Fruit fly (Drosophila melanogaster) S2 (cell line): ENCODE measurements around the gene CG14115.

Experiments used
- CG8478 ChIP-seq: fragments of >200 bp; optimal IDR thresholded peaks from 2 replicates; lab custom pipeline; 2018
- CTCF ChIP-seq, 2 experiments: fragments of >200 bp; optimal IDR thresholded peaks; 2 replicates each; lab custom pipeline; 2018

CG14115 gene

DNA sequence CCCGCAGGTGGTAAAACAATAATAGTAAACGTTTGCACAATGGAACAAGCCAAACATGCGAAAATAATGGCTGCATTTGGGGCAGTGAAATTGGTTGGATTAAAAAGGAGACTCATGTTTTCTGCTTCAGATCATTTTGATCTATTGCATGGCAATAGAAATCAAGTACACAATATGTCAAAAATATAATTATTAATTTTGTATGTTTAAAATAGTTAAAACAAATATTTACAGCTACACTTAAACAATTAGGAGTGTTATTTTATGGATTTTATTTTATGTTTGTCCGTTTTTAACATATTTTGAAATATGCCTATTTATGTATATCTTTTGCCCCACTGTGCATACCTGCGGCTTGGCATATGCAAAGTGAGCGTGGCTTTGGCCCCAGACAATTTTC lies 5.0 kb upstream of the CG14115 start:
- TF ChIP-seq CTCF (optimal IDR thresholded peaks at IDR 0.05; lab: Kevin White, UChicago) (no peak), CG8478 (lab: Kevin White, UChicago) (no peak)

DNA sequence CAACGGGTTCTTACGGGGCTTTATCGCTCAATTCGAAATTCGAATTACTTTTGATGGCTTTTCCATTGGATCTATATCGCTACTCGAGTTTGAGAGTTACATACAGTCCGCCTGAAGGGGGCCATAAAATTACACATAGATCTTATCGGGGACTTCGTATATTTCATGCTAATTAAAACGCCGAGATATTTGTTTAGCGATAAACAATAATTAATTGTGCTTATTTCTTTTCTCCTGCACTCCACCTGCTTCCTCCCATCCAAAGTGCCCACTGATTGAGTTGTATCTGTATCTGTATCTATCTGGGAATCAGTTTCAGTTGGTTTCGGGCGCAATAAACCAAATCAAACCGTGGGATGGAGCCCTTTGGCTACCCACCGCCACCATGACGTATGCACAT lies 4.4 kb upstream of the CG14115 start:
- TF ChIP-seq CG8478 (lab: Kevin White, UChicago) (no peak), CTCF (optimal IDR thresholded peaks at IDR 0.05; lab: Kevin White, UChicago) (no peak)

DNA sequence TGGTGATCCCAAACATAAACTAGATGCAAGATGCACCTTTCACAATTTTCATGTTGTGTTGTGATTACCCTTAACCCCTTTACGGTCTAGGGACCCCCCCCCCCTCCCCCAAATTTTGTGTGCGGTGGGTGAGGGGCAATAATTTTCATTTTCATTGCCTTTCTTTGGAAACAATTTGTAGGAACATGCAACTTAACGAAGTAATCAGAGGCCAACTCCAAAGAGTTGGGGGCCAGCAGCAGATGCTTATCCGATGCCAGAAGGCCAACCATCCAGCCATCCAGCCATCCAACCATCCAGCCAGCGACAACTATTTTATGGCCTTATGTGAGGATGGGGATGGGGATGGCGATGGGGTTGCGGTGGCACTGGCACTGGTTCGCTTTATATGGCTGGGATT lies 3.7 kb upstream of the CG14115 start:
- no peak for TF ChIP-seq CTCF (optimal IDR thresholded peaks at IDR 0.05; lab: Kevin White, UChicago)
- TF ChIP-seq CG8478 (lab: Kevin White, UChicago), result no peak

dm6 chr3L:13064346-13064745 lies 3.1 kb upstream of the CG14115 start:
- TF ChIP-seq CTCF (optimal IDR thresholded peaks at IDR 0.05; lab: Kevin White, UChicago) (no peak), CG8478 (lab: Kevin White, UChicago) (no peak)

DNA sequence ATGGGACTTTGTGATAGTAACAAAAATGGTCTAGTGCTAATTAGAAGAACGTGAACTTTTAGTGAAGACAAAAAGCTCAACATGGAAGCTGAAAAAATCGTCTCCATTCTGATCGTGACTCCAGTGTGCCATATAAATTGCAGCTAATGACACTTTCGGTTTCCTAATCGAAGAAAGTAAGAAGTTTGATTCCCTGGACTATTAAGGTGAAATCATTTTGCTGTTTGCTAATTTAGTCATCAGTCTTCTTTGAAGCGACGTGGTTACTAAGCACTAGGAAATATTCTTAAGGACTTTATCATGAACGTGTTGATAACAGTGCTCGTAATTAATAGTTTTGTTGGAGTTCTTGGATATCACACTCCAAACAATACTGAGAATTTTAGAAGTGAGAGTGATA lies 1.5 kb upstream of the CG14115 start, which contains the start of gene CG34429:
Gene CG34429 (plus strand): TSS at position 301 of the 400 bp plus-strand sequence.
- TF ChIP-seq CTCF (optimal IDR thresholded peaks at IDR 0.05; lab: Kevin White, UChicago), result no peak

- TF ChIP-seq CTCF (optimal IDR thresholded peaks at IDR 0.05; lab: Kevin White, UChicago) (no peak), CG8478 (lab: Kevin White, UChicago) (no peak)
Observed at dm6 chr3L:13058429-13058828, 2.8 kb downstream of the CG14115 start.

- TF ChIP-seq CTCF (optimal IDR thresholded peaks at IDR 0.05; lab: Kevin White, UChicago) (no peak), CG8478 (lab: Kevin White, UChicago) (no peak)
Observed at dm6 chr3L:13050675-13051202, 10.5 kb downstream of the CG14115 start.

dm6 chr3L:13049671-13050070 lies 11.6 kb downstream of the CG14115 start:
- TF ChIP-seq CG8478 (lab: Kevin White, UChicago) (no peak), CTCF (optimal IDR thresholded peaks at IDR 0.05; lab: Kevin White, UChicago) (no peak)

dm6 chr3L:13046758-13047157 lies 14.5 kb downstream of the CG14115 start, which contains the start of gene CG11279:
Gene CG11279, plus strand, starts transcription at chr3L:13046977.
- TF ChIP-seq CG8478 (lab: Kevin White, UChicago) (no peak), CTCF (optimal IDR thresholded peaks at IDR 0.05; lab: Kevin White, UChicago) (no peak)

DNA sequence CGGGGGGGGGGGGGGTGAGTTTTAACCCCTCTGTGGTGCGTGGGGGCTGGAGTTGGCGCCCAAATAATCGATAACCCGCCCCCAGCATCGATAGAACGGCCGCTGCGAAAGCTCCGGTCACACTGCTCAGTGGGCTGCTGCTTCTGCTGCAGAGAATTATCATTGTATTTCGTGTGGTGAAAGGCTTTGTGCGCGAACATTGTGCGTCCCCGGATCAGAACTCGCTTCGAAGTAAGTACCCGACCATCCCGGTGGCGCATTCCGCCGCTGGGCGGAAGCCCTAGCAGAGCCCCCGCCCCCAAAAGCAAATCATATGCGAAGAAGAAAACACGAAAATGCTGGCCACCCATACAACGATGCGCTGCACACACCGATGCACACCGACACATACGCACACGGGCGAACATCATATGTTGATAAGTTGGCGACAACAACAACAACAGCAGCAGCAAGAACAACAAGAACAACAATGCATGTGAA lies 16.8 kb downstream of the CG14115 start, which contains the start of gene Syx13:
Gene Syx13 (plus strand): TSS at position 100 of the 480 bp plus-strand sequence.
- no peak for TF ChIP-seq CG8478 (lab: Kevin White, UChicago)
- TF ChIP-seq CTCF (optimal IDR thresholded peaks at IDR 0.05; lab: Kevin White, UChicago), result no peak

DNA sequence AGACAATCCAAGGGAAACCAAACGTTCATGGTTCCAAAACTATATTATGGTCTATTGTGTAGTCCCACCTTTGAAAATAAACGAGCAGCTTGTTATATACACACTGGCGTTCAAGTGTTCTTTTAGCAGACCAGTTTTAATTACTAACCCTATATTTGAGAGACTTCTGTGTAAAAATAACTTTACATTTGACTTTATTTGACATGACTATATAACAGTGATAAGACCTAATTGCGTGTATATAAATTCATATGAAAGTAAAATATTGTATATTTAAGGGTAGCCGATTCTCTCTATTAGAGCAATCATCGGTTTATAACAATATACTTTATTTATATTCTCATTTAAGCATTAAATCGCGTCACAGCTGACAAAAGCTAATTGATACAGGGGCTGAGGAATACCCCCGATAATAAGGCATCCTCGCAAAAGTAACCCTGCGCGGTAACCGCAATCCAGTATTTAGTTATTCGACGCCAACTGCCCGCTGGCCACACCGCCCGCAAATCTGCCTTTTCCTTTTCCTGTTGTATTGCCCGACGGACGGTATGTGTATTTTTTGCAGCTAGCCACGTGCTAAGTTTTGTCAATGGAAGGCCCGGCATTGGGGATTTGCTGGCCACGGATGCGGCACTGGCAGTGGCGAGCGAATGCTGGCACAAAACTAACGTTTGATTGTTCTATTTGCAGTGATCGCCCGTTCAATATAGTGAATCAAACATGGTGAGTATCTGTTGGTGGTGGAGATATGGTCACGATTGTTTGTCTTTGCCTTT lies 19.7 kb downstream of the CG14115 start, which contains the start of gene RpS4:
Gene RpS4 (plus strand): TSS at position 465 of the 776 bp plus-strand sequence.
- TF ChIP-seq CG8478 (lab: Kevin White, UChicago) (no peak), CTCF (optimal IDR thresholded peaks at IDR 0.05; lab: Kevin White, UChicago) (peak in 1 of 2 experiments; percentile 41)

DNA sequence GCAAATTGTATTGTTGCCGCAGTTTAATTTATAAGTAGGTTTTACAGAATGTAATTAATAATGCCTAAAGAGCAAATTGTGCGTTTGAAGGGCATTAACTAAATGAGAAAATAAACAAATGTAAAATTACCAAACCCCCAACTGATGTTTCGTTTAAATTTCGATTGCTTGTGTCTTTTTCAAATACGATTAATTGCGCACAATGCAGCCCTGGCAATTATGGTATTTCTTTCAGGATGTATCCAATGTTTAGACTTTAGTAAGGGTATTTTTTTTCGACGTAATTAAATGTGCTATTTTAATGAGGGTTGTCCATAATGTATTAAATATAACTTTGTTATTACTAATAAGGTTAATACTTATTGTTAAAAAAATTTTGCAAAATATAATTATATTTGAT lies 20.4 kb downstream of the CG14115 start:
- TF ChIP-seq CTCF (optimal IDR thresholded peaks at IDR 0.05; lab: Kevin White, UChicago) (no peak), CG8478 (lab: Kevin White, UChicago) (no peak)

- peak; percentile 21 to 55 for TF ChIP-seq CTCF (optimal IDR thresholded peaks at IDR 0.05; lab: Kevin White, UChicago)
- TF ChIP-seq CG8478 (lab: Kevin White, UChicago), result no peak
Observed at dm6 chr3L:13036706-13037457, 24.3 kb downstream of the CG14115 start, which contains the start of gene Srrm1. Gene Srrm1, plus strand, starts transcription at chr3L:13036821.

dm6 chr3L:13033361-13033760 lies 27.9 kb downstream of the CG14115 start:
- TF ChIP-seq CG8478 (lab: Kevin White, UChicago), result no peak
- TF ChIP-seq CTCF (optimal IDR thresholded peaks at IDR 0.05; lab: Kevin White, UChicago), result no peak

DNA sequence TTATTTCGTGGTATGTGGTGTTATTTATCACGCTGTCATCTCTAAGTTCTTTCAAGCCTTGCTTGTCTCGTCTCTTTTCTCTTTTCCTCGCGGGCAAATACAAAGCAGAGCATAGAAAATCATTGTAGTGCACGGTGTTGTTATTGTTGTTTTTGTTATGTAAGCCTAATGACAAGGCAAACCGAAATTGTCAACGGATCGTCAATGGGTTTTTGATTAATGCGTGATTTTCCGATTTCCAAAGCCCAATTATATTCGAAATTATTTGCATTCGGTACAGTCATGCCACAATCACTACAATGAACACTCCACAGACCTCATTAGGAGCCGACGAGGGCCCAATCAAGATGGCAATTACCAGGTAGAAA lies 28.3 kb downstream of the CG14115 start:
- no peak for TF ChIP-seq CG8478 (lab: Kevin White, UChicago)
- no peak for TF ChIP-seq CTCF (optimal IDR thresholded peaks at IDR 0.05; lab: Kevin White, UChicago)
